Fruit fly (Drosophila melanogaster) whole organism: ENCODE measurements around the gene Sox100B.

Experiments
- CG8478 ChIP-seq: fragments of >200 bp; optimal IDR thresholded peaks from 2 replicates; lab custom pipeline; 2018; ENCODE audit warnings: inconsistent platforms
- EcR ChIP-seq, 2 experiments: fragments of >200 bp; optimal IDR thresholded peaks; 2 replicates each; lab custom pipeline; 2017; ENCODE audit warnings: missing biosample characterization in 2 of 2, missing genetic modification characterization in 2 of 2, missing genetic modification reagents in 2 of 2

- TF ChIP-seq CG8478 (no peak), EcR (GFP tag; optimal IDR thresholded peaks at IDR 0.05; lab: Kevin White, UChicago) (no peak)
Measured at dm6 chr3R:31045005-31045404, 20.0 kb upstream of the Sox100B start, which contains the start of gene CG33920.
